Worm (Caenorhabditis elegans): ENCODE data around the gene C50B8.5.

The C50B8.5 gene

DNA sequence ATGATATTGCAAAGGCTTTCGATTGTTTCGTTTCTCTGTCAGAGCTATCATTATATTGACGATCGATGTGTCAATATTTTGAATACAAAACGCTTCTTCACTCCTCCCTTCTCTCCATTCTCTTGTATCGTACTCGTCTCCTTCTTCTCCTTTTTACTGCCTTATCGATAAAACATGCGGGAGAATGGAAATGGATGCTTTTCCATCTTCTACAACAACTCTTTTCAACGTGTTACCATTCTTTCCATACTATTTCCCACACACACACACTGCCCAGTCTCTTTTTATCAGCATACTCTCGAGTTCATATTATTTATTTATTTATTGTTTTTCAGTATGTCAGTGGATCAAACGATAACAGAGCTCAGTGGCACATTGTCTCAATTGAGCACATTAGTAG lies 2.1 kb upstream of the C50B8.5 start, which contains the start of gene C50B8.6:
TSS of gene C50B8.6 (plus strand) at position 336 of the 400 bp plus-strand sequence.
- TF ChIP-seq aly-1 (tag; optimal IDR thresholded peaks at IDR 0.05) (no peak), pes-1 (GFP tag; IDR thresholded peaks at IDR 0.05) (no peak), flt-1 (GFP tag; IDR thresholded peaks at IDR 0.05) (no peak), hmg-4 (GFP tag; optimal IDR thresholded peaks at IDR 0.05) (no peak), hnd-1 (tag; optimal IDR thresholded peaks at IDR 0.05) (no peak), ets-7 (tag; optimal IDR thresholded peaks at IDR 0.05) (no peak), ceh-13 (GFP tag; optimal IDR thresholded peaks at IDR 0.05) (no peak), B0310.2 (tag; optimal IDR thresholded peaks at IDR 0.05) (no peak), hmbx-1 (tag; optimal IDR thresholded peaks at IDR 0.05) (no peak), ceh-36 (tag; optimal IDR thresholded peaks at IDR 0.05) (no peak), scrt-1 (GFP tag; IDR thresholded peaks at IDR 0.05) (no peak), tbx-37 (GFP tag; conservative IDR thresholded peaks at IDR 0.05) (no peak), F13C5.2 (tag; optimal IDR thresholded peaks at IDR 0.05) (no peak), tra-4 (tag; optimal IDR thresholded peaks at IDR 0.05) (no peak), ama-1 (optimal IDR thresholded peaks at IDR 0.05) (no peak)

DNA sequence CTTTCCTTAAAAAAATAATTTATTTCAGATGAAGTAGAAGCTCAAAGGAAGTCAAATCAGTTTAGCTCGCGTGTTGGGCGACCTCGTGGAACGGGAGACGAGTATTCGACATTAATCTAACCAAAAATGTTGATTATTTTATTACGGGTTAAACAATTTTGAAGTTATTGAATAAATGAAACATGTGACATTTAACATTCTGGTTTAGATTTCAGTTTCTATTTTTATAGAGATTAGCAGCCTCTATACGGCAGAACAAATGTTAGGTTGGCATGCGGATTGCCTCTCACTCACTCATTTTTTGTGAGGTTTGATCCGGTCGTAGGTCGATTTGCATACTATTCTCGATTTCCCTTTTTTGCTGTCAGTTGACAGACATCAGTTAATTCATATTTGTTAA lies 3.7 kb downstream of the C50B8.5 start, which contains the start of gene F53F4.1:
TSS of gene F53F4.1 (plus strand) at position 301 of the 400 bp plus-strand sequence.
- no peak for TF ChIP-seq hnd-1 (tag; optimal IDR thresholded peaks at IDR 0.05)
- no peak for TF ChIP-seq hmbx-1 (tag; optimal IDR thresholded peaks at IDR 0.05)
- no peak for TF ChIP-seq ceh-13 (GFP tag; optimal IDR thresholded peaks at IDR 0.05)
- TF ChIP-seq aly-1 (tag; optimal IDR thresholded peaks at IDR 0.05) = no peak
- TF ChIP-seq tra-4 (tag; optimal IDR thresholded peaks at IDR 0.05) = no peak
- TF ChIP-seq tbx-37 (GFP tag; conservative IDR thresholded peaks at IDR 0.05) = no peak
- TF ChIP-seq ama-1 (optimal IDR thresholded peaks at IDR 0.05) = no peak
- no peak for TF ChIP-seq F13C5.2 (tag; optimal IDR thresholded peaks at IDR 0.05)
- TF ChIP-seq ets-7 (tag; optimal IDR thresholded peaks at IDR 0.05) = no peak
- no peak for TF ChIP-seq ceh-36 (tag; optimal IDR thresholded peaks at IDR 0.05)

DNA sequence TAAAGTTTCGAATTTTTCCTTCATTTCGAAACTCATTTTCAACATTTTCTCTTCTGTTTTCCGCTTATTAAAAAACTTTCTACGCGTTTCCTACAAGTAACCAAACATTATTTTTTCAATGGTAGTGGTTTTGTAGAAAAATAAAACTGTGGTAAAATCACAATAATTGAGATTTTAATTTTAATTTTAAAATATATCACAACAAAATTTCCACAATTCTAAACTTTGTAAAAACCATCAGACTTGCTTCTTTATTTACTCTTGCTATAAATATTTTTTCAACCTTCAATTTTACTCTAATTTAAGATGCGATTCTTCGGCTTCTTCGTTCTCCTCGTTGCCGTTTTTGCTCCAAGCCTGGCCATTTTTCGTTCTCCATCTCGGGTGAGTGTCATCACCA lies 7.1 kb downstream of the C50B8.5 start, which contains the start of gene F53F4.17:
TSS of gene F53F4.17 (plus strand) at position 301 of the 400 bp plus-strand sequence.
- TF ChIP-seq ceh-36 (tag; optimal IDR thresholded peaks at IDR 0.05) (no peak), flt-1 (GFP tag; IDR thresholded peaks at IDR 0.05) (no peak), tra-4 (tag; optimal IDR thresholded peaks at IDR 0.05) (no peak), hmg-4 (GFP tag; optimal IDR thresholded peaks at IDR 0.05) (no peak), ets-7 (tag; optimal IDR thresholded peaks at IDR 0.05) (no peak), aly-1 (tag; optimal IDR thresholded peaks at IDR 0.05) (no peak), pes-1 (GFP tag; IDR thresholded peaks at IDR 0.05) (no peak), hnd-1 (tag; optimal IDR thresholded peaks at IDR 0.05) (no peak), F13C5.2 (tag; optimal IDR thresholded peaks at IDR 0.05) (no peak), B0310.2 (tag; optimal IDR thresholded peaks at IDR 0.05) (no peak), scrt-1 (GFP tag; IDR thresholded peaks at IDR 0.05) (no peak), ama-1 (optimal IDR thresholded peaks at IDR 0.05) (no peak), hmbx-1 (tag; optimal IDR thresholded peaks at IDR 0.05) (no peak), ceh-13 (GFP tag; optimal IDR thresholded peaks at IDR 0.05) (no peak), sea-1 (GFP tag; conservative IDR thresholded peaks at IDR 0.05) (no peak), tbx-11 (GFP tag; IDR thresholded peaks at IDR 0.05) (no peak), tbx-37 (GFP tag; conservative IDR thresholded peaks at IDR 0.05) (no peak)

DNA sequence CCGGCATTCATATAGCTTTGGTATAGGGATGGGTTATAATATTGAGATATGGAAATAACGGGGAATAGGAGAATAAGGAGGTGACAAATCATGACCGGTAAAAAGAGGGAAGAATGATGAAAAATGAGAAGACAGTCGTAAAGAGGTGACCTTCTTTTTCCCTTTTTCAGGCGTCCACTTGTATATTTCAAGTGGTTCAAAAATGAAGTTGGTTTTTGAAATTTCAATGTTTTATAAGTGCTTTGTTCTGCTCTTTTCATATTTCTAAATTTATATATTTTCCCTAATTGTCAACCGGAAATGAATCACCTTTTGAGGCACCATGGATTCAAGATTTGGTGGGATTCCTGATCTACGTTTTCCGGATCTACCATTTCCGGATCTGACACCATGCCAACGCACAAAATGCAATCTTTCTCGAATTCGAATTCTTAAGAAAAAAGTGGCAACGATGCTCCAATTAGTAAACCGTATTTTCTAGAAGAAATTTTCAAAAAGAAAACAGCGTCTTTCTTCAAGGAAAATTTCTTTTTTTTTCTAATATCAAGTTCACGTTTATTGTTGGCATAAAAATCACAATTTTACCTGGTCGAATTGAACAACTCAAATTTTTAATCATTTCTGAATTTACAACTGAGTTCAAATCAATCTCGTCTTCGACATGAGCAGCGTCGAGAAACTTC lies 8.9 kb downstream of the C50B8.5 start, which contains the start of the genes F53F4.2 and F53F4.18:
TSS of gene F53F4.2 (minus strand) at position 101 of the 683 bp plus-strand sequence.
TSS of gene F53F4.18 (plus strand) at position 633 of the 683 bp plus-strand sequence.
- TF ChIP-seq ama-1 (optimal IDR thresholded peaks at IDR 0.05) (no peak), hmg-4 (GFP tag; optimal IDR thresholded peaks at IDR 0.05) (no peak), scrt-1 (GFP tag; IDR thresholded peaks at IDR 0.05) (no peak), ets-7 (tag; optimal IDR thresholded peaks at IDR 0.05) (no peak), flt-1 (GFP tag; IDR thresholded peaks at IDR 0.05) (no peak)

DNA sequence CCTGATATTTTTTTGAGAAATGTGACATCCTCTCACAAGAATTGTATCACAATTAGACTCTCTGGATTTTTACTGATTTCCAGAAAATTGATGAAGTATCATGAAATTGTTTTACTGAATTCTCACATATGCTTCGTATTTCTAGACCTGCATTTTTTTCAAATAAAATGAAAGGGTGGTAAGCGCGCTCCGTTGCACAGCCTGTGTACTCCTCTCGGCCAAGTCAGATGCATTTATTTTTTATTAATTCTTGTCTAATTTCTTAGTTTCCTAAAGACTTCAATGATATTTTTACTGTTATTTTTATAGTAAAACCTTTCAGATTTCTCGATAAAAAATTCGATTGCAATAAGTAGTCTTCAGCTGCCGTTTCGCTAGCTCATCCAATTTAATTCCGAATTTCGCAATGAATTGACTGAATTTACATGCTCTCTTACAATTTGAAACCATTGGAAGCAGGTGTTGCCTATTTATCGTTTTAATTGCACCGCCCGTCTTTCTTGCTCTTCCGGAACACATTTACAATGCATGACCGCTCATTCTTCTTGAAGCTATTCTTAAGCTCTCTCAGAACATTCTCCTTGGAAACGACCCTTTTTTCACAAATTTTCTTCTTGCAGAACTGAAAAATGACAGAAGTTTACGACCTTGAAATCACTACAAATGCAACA lies 10.9 kb downstream of the C50B8.5 start, which contains the start of gene tbcb-1:
TSS of gene tbcb-1 (plus strand) at position 621 of the 671 bp plus-strand sequence.
- TF ChIP-seq scrt-1 (GFP tag; IDR thresholded peaks at IDR 0.05) (no peak), hnd-1 (tag; optimal IDR thresholded peaks at IDR 0.05) (no peak), hmg-4 (GFP tag; optimal IDR thresholded peaks at IDR 0.05) (no peak), hmbx-1 (tag; optimal IDR thresholded peaks at IDR 0.05) (no peak), ceh-13 (GFP tag; optimal IDR thresholded peaks at IDR 0.05) (no peak), F13C5.2 (tag; optimal IDR thresholded peaks at IDR 0.05) (no peak), ets-7 (tag; optimal IDR thresholded peaks at IDR 0.05) (no peak), B0310.2 (tag; optimal IDR thresholded peaks at IDR 0.05) (no peak), tbx-11 (GFP tag; IDR thresholded peaks at IDR 0.05) (no peak), ceh-36 (tag; optimal IDR thresholded peaks at IDR 0.05) (no peak), aly-1 (tag; optimal IDR thresholded peaks at IDR 0.05) (no peak), sea-1 (GFP tag; conservative IDR thresholded peaks at IDR 0.05) (no peak), flt-1 (GFP tag; IDR thresholded peaks at IDR 0.05) (no peak)

DNA sequence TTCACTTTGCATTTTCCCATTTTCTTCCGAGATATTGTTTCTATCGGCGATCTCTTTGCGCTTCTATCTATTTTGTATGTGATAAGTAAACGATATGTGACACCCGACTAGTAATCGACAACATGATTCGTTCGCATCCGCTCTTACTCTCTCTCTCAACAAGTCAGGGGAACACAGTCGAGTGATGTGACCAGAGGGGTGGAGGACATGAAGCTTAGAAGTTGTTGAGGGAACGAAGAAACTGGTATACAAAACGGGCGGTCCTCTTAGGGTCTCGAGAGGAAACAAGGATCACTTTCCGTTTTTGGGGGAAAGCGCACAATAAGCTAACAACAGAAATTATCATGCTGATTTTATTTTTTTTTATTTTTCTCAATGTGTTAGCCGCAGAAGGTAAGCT lies 12.3 kb downstream of the C50B8.5 start, which contains the start of gene F53F4.4:
TSS of gene F53F4.4 (plus strand) at position 301 of the 400 bp plus-strand sequence.
- TF ChIP-seq B0310.2 (tag; optimal IDR thresholded peaks at IDR 0.05) (no peak), aly-1 (tag; optimal IDR thresholded peaks at IDR 0.05) (no peak), flt-1 (GFP tag; IDR thresholded peaks at IDR 0.05) (no peak), scrt-1 (GFP tag; IDR thresholded peaks at IDR 0.05) (no peak), tbx-11 (GFP tag; IDR thresholded peaks at IDR 0.05) (no peak), tbx-37 (GFP tag; conservative IDR thresholded peaks at IDR 0.05) (no peak), hmg-4 (GFP tag; optimal IDR thresholded peaks at IDR 0.05) (no peak), pes-1 (GFP tag; IDR thresholded peaks at IDR 0.05) (no peak), sea-1 (GFP tag; conservative IDR thresholded peaks at IDR 0.05) (no peak), tra-4 (tag; optimal IDR thresholded peaks at IDR 0.05) (no peak), F13C5.2 (tag; optimal IDR thresholded peaks at IDR 0.05) (no peak), ceh-36 (tag; optimal IDR thresholded peaks at IDR 0.05) (no peak), ceh-13 (GFP tag; optimal IDR thresholded peaks at IDR 0.05) (no peak)
